Worm (Caenorhabditis elegans): ENCODE measurements around the gene B0334.13.

ce11 chrII:11496767-11497166 is 8.7 kb downstream of the B0334.13 start, which contains the start of gene emc-5:
- TF ChIP-seq W03F9.2 (tag; optimal IDR thresholded peaks at IDR 0.05) (no peak), him-1 (tag; optimal IDR thresholded peaks at IDR 0.05) (no peak)

All from whole organism, L4/young adult.